Fruit fly (Drosophila melanogaster) whole organism, embryonic: ENCODE measurements around the gene CG13026.
A peak's percentile ranks its signal among the peaks of the same experiment; 100 is the strongest.

Experiments used
- CG10959 ChIP-seq: fragments of 200-800 bp; sonication (Bioruptor generic); IDR thresholded peaks from 2 replicates; pipeline ENCODE4 v1.3.6; 2022; ENCODE audit warnings: missing biosample characterization, missing genetic modification characterization
- CG11093 ChIP-seq: fragments of 200-800 bp; sonication (Bioruptor generic); IDR thresholded peaks from 3 replicates; pipeline ENCODE4 v1.3.6; 2022; ENCODE audit warnings: missing biosample characterization, missing genetic modification characterization
- CG11695 ChIP-seq: fragments of 200-800 bp; sonication (Bioruptor generic); IDR thresholded peaks from 3 replicates; pipeline ENCODE4 v1.3.6; 2022; ENCODE audit warnings: missing biosample characterization, missing genetic modification characterization
- CG11696 ChIP-seq: fragments of 200-800 bp; sonication (Bioruptor generic); IDR thresholded peaks from 2 replicates; pipeline ENCODE4 v1.3.6; 2022; ENCODE audit warnings: missing biosample characterization, missing genetic modification characterization
- CG14667 ChIP-seq: fragments of 200-800 bp; sonication (Bioruptor generic); IDR thresholded peaks from 2 replicates; pipeline ENCODE4 v1.3.6; 2022; ENCODE audit warnings: missing biosample characterization, missing genetic modification characterization
- CG14860 ChIP-seq: fragments of 200-800 bp; sonication (Bioruptor generic); IDR thresholded peaks from 3 replicates; pipeline ENCODE4 v1.3.6; 2022; ENCODE audit warnings: missing biosample characterization, missing genetic modification characterization; ENCODE audit not compliant: partially characterized antibody
- CG1603 ChIP-seq: fragments of 200-800 bp; sonication (Bioruptor generic); optimal IDR thresholded peaks from 2 replicates; lab custom pipeline; 2019; ENCODE audit warnings: missing biosample characterization, mild to moderate bottlenecking, missing genetic modification characterization, moderate library complexity
- CG16815 ChIP-seq: fragments of 200-800 bp; sonication (Bioruptor generic); optimal IDR thresholded peaks from 3 replicates; lab custom pipeline; 2017; ENCODE audit warnings: missing biosample characterization, mild to moderate bottlenecking, missing genetic modification characterization
- CG3847 ChIP-seq: fragments of 200-800 bp; sonication (Bioruptor generic); IDR thresholded peaks from 2 replicates; pipeline ENCODE4 v1.3.6; 2022; ENCODE audit warnings: missing biosample characterization, missing genetic modification characterization
- CG4404 ChIP-seq: fragments of 200-800 bp; sonication (Bioruptor generic); IDR thresholded peaks from 2 replicates; pipeline ENCODE4 v1.3.6; 2022; ENCODE audit warnings: missing biosample characterization, missing genetic modification characterization
- CG8765 ChIP-seq: fragments of 200-800 bp; sonication (Bioruptor generic); IDR thresholded peaks from 2 replicates; pipeline ENCODE4 v1.3.6; 2022; ENCODE audit warnings: missing biosample characterization, missing genetic modification characterization
- CG9609 ChIP-seq: fragments of 200-800 bp; sonication (Bioruptor generic); optimal IDR thresholded peaks from 3 replicates; lab custom pipeline; 2016; ENCODE audit warnings: missing biosample characterization, missing genetic modification characterization
- Dbx ChIP-seq: fragments of 200-800 bp; sonication (Bioruptor generic); IDR thresholded peaks from 3 replicates; pipeline ENCODE4 v1.3.6; 2022; ENCODE audit warnings: missing biosample characterization, missing genetic modification characterization
- Deaf1 ChIP-seq: fragments of 200-800 bp; optimal IDR thresholded peaks from 3 replicates; lab custom pipeline; 2019; ENCODE audit warnings: missing biosample characterization, mild to moderate bottlenecking, missing genetic modification characterization, moderate library complexity
- Dip2 ChIP-seq: fragments of 200-800 bp; sonication (Bioruptor generic); IDR thresholded peaks from 2 replicates; pipeline ENCODE4 v1.3.6; 2022; ENCODE audit warnings: missing biosample characterization, missing genetic modification characterization
- Drgx ChIP-seq: fragments of 200-800 bp; sonication (Bioruptor generic); IDR thresholded peaks from 2 replicates; pipeline ENCODE4 v1.3.6; 2022; ENCODE audit warnings: missing biosample characterization, missing genetic modification characterization
- Ets65A ChIP-seq: fragments of 200-800 bp; sonication (Bioruptor generic); peaks from one replicate; lab custom pipeline; 2016; ENCODE audit warnings: missing biosample characterization, missing genetic modification characterization
- Hr39 ChIP-seq: fragments of >200 bp; optimal IDR thresholded peaks from 2 replicates; lab custom pipeline; 2017
- Mad ChIP-seq: fragments of 200-800 bp; sonication (Bioruptor generic); optimal IDR thresholded peaks from 2 replicates; lab custom pipeline; 2016; ENCODE audit warnings: missing biosample characterization, missing genetic modification characterization
- NC2β ChIP-seq: fragments of 200-800 bp; sonication (Bioruptor generic); optimal IDR thresholded peaks from 2 replicates; lab custom pipeline; 2016; ENCODE audit warnings: missing biosample characterization, missing genetic modification characterization
- Optix ChIP-seq: fragments of 200-800 bp; sonication (Bioruptor generic); IDR thresholded peaks from 3 replicates; pipeline ENCODE4 v1.3.6; 2022; ENCODE audit warnings: missing biosample characterization, missing genetic modification characterization
- Scr ChIP-seq: fragments of 200-800 bp; sonication (Bioruptor generic); IDR thresholded peaks from 2 replicates; pipeline ENCODE4 v1.3.6; 2022; ENCODE audit warnings: missing biosample characterization, missing genetic modification characterization; ENCODE audit not compliant: partially characterized antibody
- Xrp1 ChIP-seq: fragments of 200-800 bp; sonication (Bioruptor generic); IDR thresholded peaks from 2 replicates; pipeline ENCODE4 v1.3.6; 2022; ENCODE audit warnings: missing biosample characterization, missing genetic modification characterization
- bsh ChIP-seq, 2 experiments: fragments of 200-800 bp; sonication (Bioruptor generic); optimal IDR thresholded peaks; 2 replicates each; lab custom pipeline; 2017 to 2018; ENCODE audit warnings: mild to moderate bottlenecking in 2 of 2, missing biosample characterization in 2 of 2, missing genetic modification characterization in 2 of 2, moderate library complexity in 1 of 2
- chinmo ChIP-seq: fragments of 200-800 bp; sonication (Bioruptor generic); IDR thresholded peaks from 4 replicates; pipeline ENCODE4 v1.3.6; 2022; ENCODE audit warnings: missing biosample characterization, missing genetic modification characterization; ENCODE audit not compliant: partially characterized antibody
- corto ChIP-seq: fragments of 200-800 bp; sonication (Bioruptor generic); optimal IDR thresholded peaks from 2 replicates; lab custom pipeline; 2016; ENCODE audit warnings: missing biosample characterization, mild to moderate bottlenecking, missing genetic modification characterization, moderate library complexity
- crol ChIP-seq: fragments of 200-800 bp; sonication (Bioruptor generic); IDR thresholded peaks from 2 replicates; pipeline ENCODE4 v1.3.6; 2022; ENCODE audit warnings: missing biosample characterization, missing genetic modification characterization
- dmrt11E ChIP-seq: fragments of 200-800 bp; sonication (Bioruptor generic); optimal IDR thresholded peaks from 3 replicates; lab custom pipeline; 2018; ENCODE audit warnings: missing biosample characterization, mild to moderate bottlenecking, missing genetic modification characterization, moderate library complexity
- ewg ChIP-seq: fragments of 200-800 bp; sonication (Bioruptor generic); optimal IDR thresholded peaks from 3 replicates; lab custom pipeline; 2017; ENCODE audit warnings: mild to moderate bottlenecking, missing biosample characterization, missing genetic modification reagents, missing genetic modification characterization
- eyg ChIP-seq: fragments of 200-800 bp; sonication (Bioruptor generic); optimal IDR thresholded peaks from 3 replicates; lab custom pipeline; 2016; ENCODE audit warnings: missing biosample characterization, missing genetic modification characterization
- gcm2 ChIP-seq: fragments of 200-800 bp; sonication (Bioruptor generic); optimal IDR thresholded peaks from 2 replicates; lab custom pipeline; 2016; ENCODE audit warnings: missing biosample characterization, missing genetic modification characterization
- grau ChIP-seq: fragments of 200-800 bp; optimal IDR thresholded peaks from 3 replicates; lab custom pipeline; 2019; ENCODE audit warnings: missing biosample characterization, mild to moderate bottlenecking, missing genetic modification characterization, moderate library complexity
- hb ChIP-seq: fragments of 200-800 bp; sonication (Bioruptor generic); IDR thresholded peaks from 3 replicates; pipeline ENCODE4 v1.3.6; 2022; ENCODE audit warnings: missing biosample characterization, missing genetic modification characterization; ENCODE audit not compliant: partially characterized antibody
- hth ChIP-seq: fragments of >200 bp; optimal IDR thresholded peaks from 2 replicates; lab custom pipeline; 2017; ENCODE audit warnings: inconsistent platforms
- insv ChIP-seq, 2 experiments: fragments of 200-800 bp; sonication (Bioruptor generic); optimal IDR thresholded peaks; 3 replicates each; lab custom pipeline; 2016 to 2018; ENCODE audit warnings: missing biosample characterization in 2 of 2, missing genetic modification characterization in 2 of 2
- jumu ChIP-seq: fragments of 200-800 bp; sonication (Bioruptor generic); optimal IDR thresholded peaks from 3 replicates; lab custom pipeline; 2016; ENCODE audit warnings: missing biosample characterization, missing genetic modification characterization
- knrl ChIP-seq: fragments of 200-800 bp; sonication (Bioruptor generic); IDR thresholded peaks from 3 replicates; pipeline ENCODE4 v1.3.6; 2022; ENCODE audit warnings: missing biosample characterization, missing genetic modification characterization; ENCODE audit not compliant: partially characterized antibody
- lbe ChIP-seq: fragments of 200-800 bp; sonication (Bioruptor generic); optimal IDR thresholded peaks from 2 replicates; lab custom pipeline; 2016; ENCODE audit warnings: missing biosample characterization, mild to moderate bottlenecking, missing genetic modification characterization
- nom ChIP-seq: fragments of 200-800 bp; sonication (Bioruptor generic); optimal IDR thresholded peaks from 2 replicates; lab custom pipeline; 2017; ENCODE audit warnings: missing biosample characterization, missing genetic modification characterization, mild to moderate bottlenecking, moderate library complexity, missing genetic modification reagents
- pita ChIP-seq: fragments of 200-800 bp; sonication (Bioruptor generic); optimal IDR thresholded peaks from 2 replicates; lab custom pipeline; 2017; ENCODE audit warnings: missing biosample characterization, mild to moderate bottlenecking, missing genetic modification characterization
- prd ChIP-seq, 3 experiments: fragments of >200 bp in 2 of 3; fragments of 200-800 bp in 1 of 3; sonication (Bioruptor generic) in 1 of 3; optimal IDR thresholded peaks in 2 of 3; IDR thresholded peaks in 1 of 3; 2 replicates in 2 of 3; 3 replicates in 1 of 3; pipeline versions ENCODE4 v1.3.6 to Lab custom; 2017 to 2022; ENCODE audit warnings: missing biosample characterization in 1 of 3, missing genetic modification characterization in 1 of 3
- pum ChIP-seq: fragments of 200-800 bp; sonication (Bioruptor generic); optimal IDR thresholded peaks from 2 replicates; lab custom pipeline; 2016; ENCODE audit warnings: missing biosample characterization, missing genetic modification characterization
- ro ChIP-seq: fragments of 200-800 bp; sonication (Bioruptor generic); IDR thresholded peaks from 2 replicates; pipeline ENCODE4 v1.3.6; 2022; ENCODE audit warnings: missing biosample characterization, missing genetic modification characterization
- sens ChIP-seq: fragments of 200-800 bp; sonication (Bioruptor generic); peaks from one replicate; lab custom pipeline; 2016; ENCODE audit warnings: missing biosample characterization, missing genetic modification characterization
- tap ChIP-seq: fragments of 200-800 bp; optimal IDR thresholded peaks from 3 replicates; lab custom pipeline; 2019; ENCODE audit warnings: missing biosample characterization, mild to moderate bottlenecking, missing genetic modification characterization, moderate library complexity
- wek ChIP-seq: fragments of 200-800 bp; sonication (Bioruptor generic); optimal IDR thresholded peaks from 3 replicates; lab custom pipeline; 2018; ENCODE audit warnings: missing biosample characterization, mild to moderate bottlenecking, missing genetic modification characterization, moderate library complexity
- wor ChIP-seq: fragments of 200-800 bp; sonication (Bioruptor generic); IDR thresholded peaks from 2 replicates; pipeline ENCODE4 v1.3.6; 2022; ENCODE audit warnings: missing biosample characterization, missing genetic modification characterization
- zfh1 ChIP-seq: fragments of 200-800 bp; sonication (Bioruptor generic); IDR thresholded peaks from 3 replicates; pipeline ENCODE4 v1.3.6; 2022; ENCODE audit warnings: missing biosample characterization, missing genetic modification characterization

CG13026 gene

dm6 chr3L:16759483-16759882 lies 33.5 kb upstream of the CG13026 start:
- no peak for TF ChIP-seq Dip2 (GFP tag; lab: Robert Waterston, UW)

dm6 chr3L:16758504-16759109 lies 32.6 kb upstream of the CG13026 start:
- TF ChIP-seq dmrt11E (tag; lab: Kevin White, UChicago) (peak; percentile 13), Drgx (peak; percentile 87), CG1603 (tag; lab: Kevin White, UChicago) (peak; percentile 15), CG14667 (GFP tag; lab: Robert Waterston, UW) (no peak), ewg (peak; percentile 11), Xrp1 (GFP tag; lab: Robert Waterston, UW) (0 out of 2 replicates have a peak, but pooled peaks have one; percentile 30), sens (GFP tag; lab: Kevin White, UChicago) (peak; percentile 74), crol (GFP tag; lab: Robert Waterston, UW) (peak; percentile 78), pum (GFP tag; lab: Kevin White, UChicago) (no peak), zfh1 (0 out of 3 replicates have a peak, but pooled peaks have one; percentile 6), bsh (GFP tag; optimal IDR thresholded peaks at IDR 0.05; lab: Kevin White, UChicago) (peak in 1 of 2 experiments; percentile 69), corto (GFP tag; lab: Kevin White, UChicago) (peak; percentile 31), nom (GFP tag; lab: Kevin White, UChicago) (peak; percentile 92), ro (GFP tag; lab: Robert Waterston, UW) (no peak), CG10959 (peak; percentile 40; the same call in 1 of the 2 replicates), CG8765 (GFP tag; lab: Robert Waterston, UW) (peak; percentile 40; the same call in 1 of the 2 replicates), CG11093 (no peak), Ets65A (GFP tag; lab: Kevin White, UChicago) (peak; percentile 38), chinmo (GFP tag; lab: Robert Waterston, UW) (0 out of 4 replicates have a peak, but pooled peaks have one; percentile 16), Optix (GFP tag; lab: Robert Waterston, UW) (no peak), lbe (GFP tag; lab: Kevin White, UChicago) (peak; percentile 31), wor (GFP tag; lab: Robert Waterston, UW) (no peak), eyg (GFP tag; lab: Kevin White, UChicago) (no peak), prd (optimal IDR thresholded peaks at IDR 0.05; lab: Kevin White, UChicago) (no peak), prd (GFP tag; IDR thresholded peaks at IDR 0.05; lab: Robert Waterston, UW) (peak; percentile 30; the same call in 1 of the 3 replicates), CG11695 (GFP tag; lab: Robert Waterston, UW) (no peak), wek (GFP tag; lab: Kevin White, UChicago) (no peak), tap (no peak), jumu (GFP tag; lab: Kevin White, UChicago) (no peak), Deaf1 (tag; lab: Kevin White, UChicago) (no peak), knrl (GFP tag; lab: Robert Waterston, UW) (0 out of 3 replicates have a peak, but pooled peaks have one; percentile 8)

DNA sequence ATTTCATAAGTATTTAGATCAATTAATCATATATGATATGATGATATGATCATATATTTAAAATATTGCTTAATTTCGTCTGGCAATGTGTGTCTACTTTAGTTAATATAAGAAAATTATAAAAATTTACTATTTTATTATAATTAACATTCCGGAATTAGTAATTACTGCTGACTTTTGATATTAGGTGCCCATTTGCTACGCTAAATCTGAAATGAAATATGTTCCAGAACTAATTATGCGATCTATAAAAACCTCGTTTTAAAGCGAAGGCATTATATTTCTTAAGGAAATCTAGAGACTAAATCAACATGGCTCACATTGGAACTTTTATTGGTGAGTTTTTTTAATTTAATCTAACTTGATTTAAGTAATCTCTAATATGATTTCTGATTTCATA lies 29.2 kb upstream of the CG13026 start, which contains the start of gene CG42852:
CG42852 (plus strand) TSS at position 301 of the 400 bp plus-strand sequence.
- TF ChIP-seq hb (no peak), Dbx (GFP tag; lab: Robert Waterston, UW) (no peak), CG11696 (GFP tag; lab: Robert Waterston, UW) (no peak), gcm2 (no peak), CG9609 (GFP tag; lab: Kevin White, UChicago) (no peak), CG16815 (GFP tag; lab: Kevin White, UChicago) (no peak), NC2β (GFP tag; lab: Kevin White, UChicago) (no peak), pita (no peak), Mad (GFP tag; lab: Kevin White, UChicago) (no peak), hth (no peak), grau (no peak), CG4404 (no peak), Scr (GFP tag; lab: Robert Waterston, UW) (no peak), CG14860 (no peak), CG3847 (GFP tag; lab: Robert Waterston, UW) (no peak), Hr39 (lab: Kevin White, UChicago) (no peak), insv (GFP tag; optimal IDR thresholded peaks at IDR 0.05; lab: Kevin White, UChicago) (no peak)
